Worm (Caenorhabditis elegans): ENCODE data around the gene nkat-1.

nkat-1 gene

ce11 chrX:14140040-14140439 lies at the start of gene nkat-1:
nkat-1 (minus strand) TSS chrX:14140140.
- no peak for TF ChIP-seq lin-35 (GFP tag; optimal IDR thresholded peaks at IDR 0.05)
- TF ChIP-seq let-526 (GFP tag; IDR thresholded peaks at IDR 0.05) = no peak
- no peak for TF ChIP-seq sdz-38 (tag; optimal IDR thresholded peaks at IDR 0.05)

- TF ChIP-seq let-607 (tag; optimal IDR thresholded peaks at IDR 0.05) (no peak), cebp-2 (GFP tag; IDR thresholded peaks at IDR 0.05) (no peak), repo-1 (tag; optimal IDR thresholded peaks at IDR 0.05) (no peak), tlf-1 (GFP tag; optimal IDR thresholded peaks at IDR 0.05) (no peak), F52B5.7 (tag; optimal IDR thresholded peaks at IDR 0.05) (no peak), ama-1 (optimal IDR thresholded peaks at IDR 0.05) (no peak), ama-1 (GFP tag; optimal IDR thresholded peaks at IDR 0.05) (no peak), D2030.7 (GFP tag; IDR thresholded peaks at IDR 0.05) (no peak), F57C9.4 (tag; optimal IDR thresholded peaks at IDR 0.05) (no peak)
These were observed 46.5 kb upstream of the nkat-1 start, which contains the start of gene ceh-36 for ce11 chrX:14186466-14186865. ceh-36 (minus strand) TSS chrX:14186566.

ce11 chrX:14185631-14186030 lies 45.7 kb upstream of the nkat-1 start:
- TF ChIP-seq aptf-3 (GFP tag; IDR thresholded peaks at IDR 0.05) = no peak
- TF ChIP-seq mcd-1 (GFP tag; IDR thresholded peaks at IDR 0.05) = no peak
- TF ChIP-seq Y53F4B.3 (GFP tag; IDR thresholded peaks at IDR 0.05) = no peak
- TF ChIP-seq ztf-6 (GFP tag; IDR thresholded peaks at IDR 0.05) = no peak
- no peak for TF ChIP-seq Y56A3A.18 (GFP tag; IDR thresholded peaks at IDR 0.05)
- no peak for TF ChIP-seq efl-1 (GFP tag; optimal IDR thresholded peaks at IDR 0.05)
- no peak for TF ChIP-seq repo-1 (tag; optimal IDR thresholded peaks at IDR 0.05)
- TF ChIP-seq C06A6.2 (GFP tag; conservative IDR thresholded peaks at IDR 0.05) = no peak
- TF ChIP-seq F55B11.4 (tag; optimal IDR thresholded peaks at IDR 0.05; ENCODE audit: borderline replicate concordance, insufficient read depth) = no peak
- TF ChIP-seq ceh-40 (GFP tag; IDR thresholded peaks at IDR 0.05) = no peak
- no peak for TF ChIP-seq akir-1 (GFP tag; optimal IDR thresholded peaks at IDR 0.05)
- no peak for TF ChIP-seq ztf-22 (GFP tag; optimal IDR thresholded peaks at IDR 0.05)
- no peak for TF ChIP-seq lag-1 (GFP tag; IDR thresholded peaks at IDR 0.05)
- TF ChIP-seq die-1 (tag; optimal IDR thresholded peaks at IDR 0.05) = no peak
- TF ChIP-seq snpc-1.3 (tag; optimal IDR thresholded peaks at IDR 0.05; ENCODE audit: insufficient read depth) = no peak

ce11 chrX:14182514-14182913 lies 42.6 kb upstream of the nkat-1 start:
- no peak for TF ChIP-seq nhr-90 (tag; optimal IDR thresholded peaks at IDR 0.05)
- no peak for TF ChIP-seq hsf-1 (GFP tag; IDR thresholded peaks at IDR 0.05)
- TF ChIP-seq rpc-1 (optimal IDR thresholded peaks at IDR 0.05) = no peak
- no peak for TF ChIP-seq rpc-1 (tag; optimal IDR thresholded peaks at IDR 0.05)
- no peak for TF ChIP-seq C06A6.2 (GFP tag; conservative IDR thresholded peaks at IDR 0.05)
- no peak for TF ChIP-seq ama-1 (optimal IDR thresholded peaks at IDR 0.05)
- no peak for TF ChIP-seq ama-1 (GFP tag; optimal IDR thresholded peaks at IDR 0.05)
- TF ChIP-seq akir-1 (GFP tag; optimal IDR thresholded peaks at IDR 0.05) = no peak
- TF ChIP-seq Y53F4B.3 (GFP tag; IDR thresholded peaks at IDR 0.05) = no peak
- TF ChIP-seq lin-35 (GFP tag; optimal IDR thresholded peaks at IDR 0.05) = no peak
- TF ChIP-seq ztf-3 (GFP tag; optimal IDR thresholded peaks at IDR 0.05) = no peak

DNA sequence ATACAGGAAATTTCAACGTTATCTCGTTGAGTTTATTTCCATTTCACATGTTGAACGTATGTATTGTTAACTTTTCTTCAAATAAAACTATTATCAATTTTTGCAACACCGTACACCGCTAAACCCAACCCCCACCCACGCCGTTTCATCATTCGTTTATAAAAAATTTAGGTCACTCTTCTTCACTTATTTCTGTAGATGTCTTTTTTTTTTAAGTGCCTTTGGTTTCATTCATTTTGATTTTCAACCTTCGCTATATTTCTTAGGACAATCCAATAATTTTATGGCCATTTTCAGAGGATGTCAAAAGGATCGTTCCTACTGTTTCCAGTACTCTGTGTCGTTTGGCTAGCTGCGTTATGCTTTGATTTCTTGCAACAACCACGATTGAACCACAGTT lies 40.2 kb upstream of the nkat-1 start, which contains the start of gene C37E2.3:
TSS of gene C37E2.3 (plus strand) at position 301 of the 400 bp plus-strand sequence.
- no peak for TF ChIP-seq snpc-4 (GFP tag; optimal IDR thresholded peaks at IDR 0.05)
- TF ChIP-seq snpc-4 (tag; optimal IDR thresholded peaks at IDR 0.05) = no peak
- TF ChIP-seq Y67H2A.10 (GFP tag; conservative IDR thresholded peaks at IDR 0.05) = no peak
- no peak for TF ChIP-seq F33H1.4 (GFP tag; IDR thresholded peaks at IDR 0.05)
- no peak for TF ChIP-seq B0261.1 (tag; optimal IDR thresholded peaks at IDR 0.05)
- no peak for TF ChIP-seq mel-28 (tag; optimal IDR thresholded peaks at IDR 0.05; ENCODE audit: borderline replicate concordance)
- no peak for TF ChIP-seq F52B5.7 (tag; optimal IDR thresholded peaks at IDR 0.05)
- no peak for TF ChIP-seq zfh-2 (GFP tag; conservative IDR thresholded peaks at IDR 0.05)
- TF ChIP-seq hsf-1 (GFP tag; IDR thresholded peaks at IDR 0.05) = no peak
- no peak for TF ChIP-seq B0019.2 (GFP tag; conservative IDR thresholded peaks at IDR 0.05)
- TF ChIP-seq hrde-1 (tag; optimal IDR thresholded peaks at IDR 0.05; ENCODE audit: borderline replicate concordance) = no peak
- TF ChIP-seq attf-5 (GFP tag; optimal IDR thresholded peaks at IDR 0.05) = no peak
- TF ChIP-seq ztf-18 (tag; optimal IDR thresholded peaks at IDR 0.05) = no peak
- TF ChIP-seq ceh-27 (GFP tag; optimal IDR thresholded peaks at IDR 0.05) = no peak
- TF ChIP-seq egl-18 (GFP tag; IDR thresholded peaks at IDR 0.05) = no peak
- no peak for TF ChIP-seq F55B11.4 (tag; optimal IDR thresholded peaks at IDR 0.05; ENCODE audit: borderline replicate concordance, insufficient read depth)

Measured in whole organism, young adult.